Worm (Caenorhabditis elegans): ENCODE measurements around the gene tsp-20.

- no peak for TF ChIP-seq flt-1 (GFP tag; IDR thresholded peaks at IDR 0.05)
- no peak for TF ChIP-seq ama-1 (optimal IDR thresholded peaks at IDR 0.05)
- TF ChIP-seq ceh-36 (tag; optimal IDR thresholded peaks at IDR 0.05) = no peak
- TF ChIP-seq aly-1 (tag; optimal IDR thresholded peaks at IDR 0.05) = no peak
- no peak for TF ChIP-seq hmg-4 (GFP tag; optimal IDR thresholded peaks at IDR 0.05)
- no peak for TF ChIP-seq hnd-1 (tag; optimal IDR thresholded peaks at IDR 0.05)
Observed at ce11 chrX:12003969-12004368, 29.9 kb downstream of the tsp-20 start.
